Fruit fly (Drosophila melanogaster): ENCODE measurements around the gene Pus7.
A peak's percentile ranks its signal among the peaks of the same experiment; 100 is the strongest.

Pus7 gene

DNA sequence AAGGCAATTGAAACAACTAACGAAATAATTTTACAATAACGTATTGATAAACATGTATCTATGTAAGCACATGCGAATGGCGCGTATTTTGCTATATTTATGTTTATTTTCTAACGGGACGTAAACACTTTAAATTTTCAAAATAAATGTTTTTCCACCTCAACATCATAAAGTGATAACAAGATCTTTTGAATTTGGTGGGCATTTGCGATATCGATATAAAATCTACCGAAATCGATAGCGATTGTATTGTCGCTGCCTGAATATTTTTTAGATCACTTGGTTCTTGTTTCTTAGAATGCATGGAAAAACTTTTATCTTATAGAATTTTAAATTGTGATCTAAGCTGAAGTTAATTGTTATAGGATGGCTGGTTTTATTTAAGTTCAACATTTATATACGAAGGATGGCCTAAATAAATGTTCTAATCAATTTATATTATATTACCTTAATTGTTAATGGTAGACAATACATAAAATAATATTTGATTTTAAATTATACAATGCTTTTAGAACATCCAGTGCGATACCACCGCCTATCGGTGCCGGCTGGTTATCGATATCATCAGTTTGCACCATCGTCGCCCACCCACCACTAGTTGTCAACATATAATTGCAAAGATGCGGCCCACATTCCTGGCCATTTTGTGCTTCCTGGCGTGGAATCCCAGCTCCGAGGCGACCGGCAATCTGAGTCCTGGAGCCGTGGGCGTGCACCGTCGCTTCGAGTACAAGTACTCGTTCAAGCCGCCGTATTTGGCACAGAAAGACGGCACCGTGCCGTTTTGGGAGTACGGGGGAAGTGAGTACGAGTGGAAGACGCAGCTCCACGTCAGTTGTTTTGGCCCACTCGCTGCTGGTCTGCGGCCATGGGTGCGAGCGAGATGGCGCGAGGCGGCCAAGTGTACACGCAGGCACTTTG lies 24.8 kb downstream of the Pus7 start, which contains the start of gene ergic53:
TSS of gene ergic53 (plus strand) at position 592 of the 921 bp plus-strand sequence.
- TF ChIP-seq CG12768 (GFP tag; optimal IDR thresholded peaks at IDR 0.05) (peak; percentile 46), bab1 (GFP tag; optimal IDR thresholded peaks at IDR 0.05) (peak; percentile 1), Mnt (GFP tag; optimal IDR thresholded peaks at IDR 0.05) (peak; percentile 68), CG11617 (GFP tag; optimal IDR thresholded peaks at IDR 0.05) (peak; percentile 34), toe (GFP tag; optimal IDR thresholded peaks at IDR 0.05) (no peak), tj (GFP tag; optimal IDR thresholded peaks at IDR 0.05) (peak; percentile 45)

DNA sequence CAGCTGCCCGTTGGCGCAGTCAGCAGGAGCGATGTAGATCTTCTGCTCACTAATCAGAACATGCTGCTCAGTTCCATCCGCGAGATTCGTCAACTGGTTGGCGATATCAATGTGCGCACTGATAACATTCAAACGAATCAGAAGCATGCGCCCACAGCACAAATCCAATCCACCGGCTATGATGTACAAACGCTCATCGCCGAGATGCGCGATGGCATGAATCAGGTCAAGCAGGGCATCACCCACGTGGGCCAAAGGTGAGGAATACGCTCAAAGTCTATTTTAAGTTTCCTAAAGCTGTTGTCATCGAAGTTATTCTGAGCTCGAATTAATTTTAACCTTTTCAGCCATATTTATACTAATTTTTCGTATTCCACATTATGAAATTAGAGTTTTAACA lies 26.6 kb downstream of the Pus7 start:
- TF ChIP-seq cnc (optimal IDR thresholded peaks at IDR 0.05) (no peak), ovo (GFP tag; optimal IDR thresholded peaks at IDR 0.05) (no peak), Hr96 (GFP tag; optimal IDR thresholded peaks at IDR 0.05) (no peak), CG12768 (GFP tag; optimal IDR thresholded peaks at IDR 0.05) (no peak), tj (GFP tag; optimal IDR thresholded peaks at IDR 0.05) (no peak), Mnt (GFP tag; optimal IDR thresholded peaks at IDR 0.05) (no peak), CG33017 (tag; optimal IDR thresholded peaks at IDR 0.05) (no peak), cic (GFP tag; optimal IDR thresholded peaks at IDR 0.05) (no peak), kay (GFP tag; ENCODE audit: borderline replicate concordance) (no peak), toe (GFP tag; optimal IDR thresholded peaks at IDR 0.05) (no peak), bab1 (GFP tag; optimal IDR thresholded peaks at IDR 0.05) (no peak), Crg-1 (GFP tag; optimal IDR thresholded peaks at IDR 0.05) (no peak)

DNA sequence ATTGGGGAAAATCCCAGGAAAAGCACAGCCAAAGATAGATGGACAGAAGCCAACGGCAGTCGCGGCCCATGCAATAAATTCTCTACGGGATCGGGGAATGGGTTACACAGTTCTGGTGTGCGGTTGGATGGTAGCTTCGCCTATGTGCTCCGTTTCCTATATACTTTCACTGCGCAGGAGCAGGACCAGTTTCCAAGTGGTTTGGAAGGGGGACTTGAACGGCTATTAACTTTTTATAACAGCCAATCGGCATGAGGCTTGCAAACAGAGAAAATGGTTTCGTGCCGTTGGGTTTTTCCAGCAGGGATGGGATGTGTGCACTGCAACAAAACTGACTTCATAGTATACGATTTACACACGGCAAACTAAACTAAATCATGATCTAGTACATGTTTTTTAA lies 28.6 kb downstream of the Pus7 start:
- TF ChIP-seq bab1 (GFP tag; optimal IDR thresholded peaks at IDR 0.05) = no peak
- no peak for TF ChIP-seq CG7045 (GFP tag; optimal IDR thresholded peaks at IDR 0.05)
- TF ChIP-seq ovo (GFP tag; optimal IDR thresholded peaks at IDR 0.05) = no peak
- TF ChIP-seq toe (GFP tag; optimal IDR thresholded peaks at IDR 0.05) = no peak
- TF ChIP-seq CG5204 (GFP tag; optimal IDR thresholded peaks at IDR 0.05) = no peak
- no peak for TF ChIP-seq cic (GFP tag; optimal IDR thresholded peaks at IDR 0.05)
- no peak for TF ChIP-seq kay (GFP tag; ENCODE audit: borderline replicate concordance)
- TF ChIP-seq Mnt (GFP tag; optimal IDR thresholded peaks at IDR 0.05) = no peak
- TF ChIP-seq Hr96 (GFP tag; optimal IDR thresholded peaks at IDR 0.05) = no peak
- no peak for TF ChIP-seq CG11617 (GFP tag; optimal IDR thresholded peaks at IDR 0.05)
- no peak for TF ChIP-seq CG12768 (GFP tag; optimal IDR thresholded peaks at IDR 0.05)
- TF ChIP-seq Crg-1 (GFP tag; optimal IDR thresholded peaks at IDR 0.05) = no peak
- TF ChIP-seq cnc (optimal IDR thresholded peaks at IDR 0.05) = no peak
- no peak for TF ChIP-seq Clk (GFP tag; optimal IDR thresholded peaks at IDR 0.05)
- TF ChIP-seq CG1620 (GFP tag; optimal IDR thresholded peaks at IDR 0.05) = no peak
- no peak for TF ChIP-seq CG14711 (tag; optimal IDR thresholded peaks at IDR 0.05)
- no peak for TF ChIP-seq CG7101 (tag; optimal IDR thresholded peaks at IDR 0.05)

DNA sequence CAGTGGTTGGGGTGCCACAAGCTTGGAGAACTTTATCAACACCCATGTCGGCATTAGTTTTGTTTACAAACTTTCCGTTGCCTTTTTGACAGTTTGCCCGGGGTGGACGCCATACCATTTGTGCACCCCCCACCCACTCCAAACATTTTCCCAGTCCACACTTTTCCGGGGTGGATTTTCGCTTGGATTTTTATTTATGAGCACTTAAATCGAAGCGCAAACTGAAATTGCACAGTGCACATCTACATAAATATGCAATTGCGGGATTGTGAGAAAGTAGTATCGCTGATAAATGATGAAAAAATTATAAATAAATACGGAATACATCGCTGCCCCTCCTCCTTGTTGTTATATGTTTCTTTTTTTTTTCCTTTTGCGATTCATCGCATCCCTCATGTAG lies 30.7 kb downstream of the Pus7 start:
- TF ChIP-seq Hr96 (GFP tag; optimal IDR thresholded peaks at IDR 0.05) (no peak), CG1620 (GFP tag; optimal IDR thresholded peaks at IDR 0.05) (no peak), pad (GFP tag; optimal IDR thresholded peaks at IDR 0.05) (no peak), Mnt (GFP tag; optimal IDR thresholded peaks at IDR 0.05) (no peak), ovo (GFP tag; optimal IDR thresholded peaks at IDR 0.05) (no peak), toe (GFP tag; optimal IDR thresholded peaks at IDR 0.05) (no peak), CG14711 (tag; optimal IDR thresholded peaks at IDR 0.05) (no peak), Crg-1 (GFP tag; optimal IDR thresholded peaks at IDR 0.05) (no peak), CG33017 (tag; optimal IDR thresholded peaks at IDR 0.05) (no peak), kay (GFP tag; ENCODE audit: borderline replicate concordance) (no peak)

DNA sequence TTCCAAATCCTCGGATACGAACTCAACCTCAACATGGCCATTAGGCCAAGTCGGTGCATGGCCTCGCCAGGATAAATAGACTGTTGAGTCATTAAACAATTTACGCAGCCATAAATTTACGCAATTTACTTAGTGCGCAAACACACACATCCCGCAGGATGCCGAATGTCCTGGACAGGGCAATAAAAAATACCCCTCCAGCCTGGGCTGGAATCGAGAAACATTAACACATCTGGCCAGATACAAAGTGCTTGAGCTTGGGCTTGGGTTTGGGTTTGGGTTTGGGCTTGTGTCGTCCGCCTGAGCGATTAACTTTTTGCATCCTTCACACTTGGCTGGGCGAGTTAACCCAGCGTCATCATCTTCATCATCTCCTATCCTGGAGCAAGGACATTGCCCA lies 31.9 kb downstream of the Pus7 start:
- TF ChIP-seq kay (GFP tag; ENCODE audit: borderline replicate concordance) (no peak), Crg-1 (GFP tag; optimal IDR thresholded peaks at IDR 0.05) (no peak), Hr96 (GFP tag; optimal IDR thresholded peaks at IDR 0.05) (no peak), CG14711 (tag; optimal IDR thresholded peaks at IDR 0.05) (no peak), toe (GFP tag; optimal IDR thresholded peaks at IDR 0.05) (no peak), CG12768 (GFP tag; optimal IDR thresholded peaks at IDR 0.05) (no peak), CG33017 (tag; optimal IDR thresholded peaks at IDR 0.05) (no peak), CG7101 (tag; optimal IDR thresholded peaks at IDR 0.05) (no peak), CG5204 (GFP tag; optimal IDR thresholded peaks at IDR 0.05) (no peak), bab1 (GFP tag; optimal IDR thresholded peaks at IDR 0.05) (no peak), CG11617 (GFP tag; optimal IDR thresholded peaks at IDR 0.05) (no peak), cic (GFP tag; optimal IDR thresholded peaks at IDR 0.05) (no peak), CG1620 (GFP tag; optimal IDR thresholded peaks at IDR 0.05) (no peak), ovo (GFP tag; optimal IDR thresholded peaks at IDR 0.05) (no peak), Mnt (GFP tag; optimal IDR thresholded peaks at IDR 0.05) (no peak), Clk (GFP tag; optimal IDR thresholded peaks at IDR 0.05) (no peak), tj (GFP tag; optimal IDR thresholded peaks at IDR 0.05) (no peak)

DNA sequence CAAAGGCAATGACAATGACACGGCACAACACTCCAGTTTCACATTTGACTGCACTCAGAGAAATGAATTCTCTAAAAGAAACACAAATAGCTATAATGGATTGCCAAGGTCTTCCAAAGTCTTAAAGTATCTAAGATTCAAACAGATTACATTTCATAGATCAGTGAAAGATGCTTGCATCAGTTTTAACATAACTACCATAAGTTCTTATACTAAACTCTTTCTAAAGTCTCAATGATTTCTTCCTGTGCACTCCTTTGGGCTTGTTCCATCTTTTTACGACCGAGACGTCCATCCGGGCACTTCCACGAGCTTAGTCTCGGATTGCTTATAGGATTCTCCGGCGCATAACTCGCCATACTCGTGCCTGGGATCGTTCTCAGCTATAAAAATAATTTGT lies 32.4 kb downstream of the Pus7 start:
- TF ChIP-seq CG12768 (GFP tag; optimal IDR thresholded peaks at IDR 0.05) = no peak
- TF ChIP-seq kay (GFP tag; ENCODE audit: borderline replicate concordance) = no peak
- TF ChIP-seq Crg-1 (GFP tag; optimal IDR thresholded peaks at IDR 0.05) = no peak
- no peak for TF ChIP-seq CG7045 (GFP tag; optimal IDR thresholded peaks at IDR 0.05)
- TF ChIP-seq ovo (GFP tag; optimal IDR thresholded peaks at IDR 0.05) = no peak
- no peak for TF ChIP-seq cnc (optimal IDR thresholded peaks at IDR 0.05)
- TF ChIP-seq Mnt (GFP tag; optimal IDR thresholded peaks at IDR 0.05) = no peak
- TF ChIP-seq bab1 (GFP tag; optimal IDR thresholded peaks at IDR 0.05) = no peak
- no peak for TF ChIP-seq CG33017 (tag; optimal IDR thresholded peaks at IDR 0.05)
- no peak for TF ChIP-seq CG1620 (GFP tag; optimal IDR thresholded peaks at IDR 0.05)
- no peak for TF ChIP-seq Clk (GFP tag; optimal IDR thresholded peaks at IDR 0.05)
- no peak for TF ChIP-seq toe (GFP tag; optimal IDR thresholded peaks at IDR 0.05)
- no peak for TF ChIP-seq CG11617 (GFP tag; optimal IDR thresholded peaks at IDR 0.05)
- TF ChIP-seq CG14711 (tag; optimal IDR thresholded peaks at IDR 0.05) = no peak
- no peak for TF ChIP-seq CG5204 (GFP tag; optimal IDR thresholded peaks at IDR 0.05)
- TF ChIP-seq tj (GFP tag; optimal IDR thresholded peaks at IDR 0.05) = no peak

All from whole organism, adult.